Fruit fly (Drosophila melanogaster) whole organism, embryonic: ENCODE data around the gene CG2444.

ENCODE experiments used
- ATbp ChIP-seq: fragments of 200-800 bp; sonication (Bioruptor generic); optimal IDR thresholded peaks from 2 replicates; lab custom pipeline; 2017; ENCODE audit warnings: missing biosample characterization, mild to moderate bottlenecking, missing genetic modification characterization, missing genetic modification reagents
- CG1024 ChIP-seq: fragments of 200-800 bp; sonication (Bioruptor generic); IDR thresholded peaks from 2 replicates; pipeline ENCODE4 v1.3.6; 2022; ENCODE audit warnings: missing biosample characterization, missing genetic modification characterization
- CG10267 ChIP-seq: fragments of 200-800 bp; sonication (Bioruptor generic); optimal IDR thresholded peaks from 2 replicates; lab custom pipeline; 2018; ENCODE audit warnings: missing biosample characterization, mild to moderate bottlenecking, missing genetic modification characterization, moderate library complexity
- CG10274 ChIP-seq: fragments of 200-800 bp; sonication (Bioruptor generic); optimal IDR thresholded peaks from 3 replicates; lab custom pipeline; 2017; ENCODE audit warnings: missing biosample characterization, mild to moderate bottlenecking, missing genetic modification characterization
- CG11456 ChIP-seq: fragments of 200-800 bp; sonication (Bioruptor generic); IDR thresholded peaks from 3 replicates; pipeline ENCODE4 v1.3.6; 2022; ENCODE audit warnings: missing biosample characterization, missing genetic modification characterization
- CG11560 ChIP-seq: fragments of 200-800 bp; sonication (Bioruptor generic); IDR thresholded peaks from 3 replicates; pipeline ENCODE4 v1.3.6; 2022; ENCODE audit warnings: missing biosample characterization, missing genetic modification characterization
- CG2116 ChIP-seq: fragments of 200-800 bp; sonication (Bioruptor generic); optimal IDR thresholded peaks from 3 replicates; lab custom pipeline; 2018; ENCODE audit warnings: missing biosample characterization, mild to moderate bottlenecking, missing genetic modification characterization
- CG2120 ChIP-seq: fragments of 200-800 bp; sonication (Bioruptor generic); optimal IDR thresholded peaks from 3 replicates; lab custom pipeline; 2016; ENCODE audit warnings: missing biosample characterization, missing genetic modification characterization
- CG2129 ChIP-seq: fragments of 200-800 bp; sonication (Bioruptor generic); IDR thresholded peaks from 2 replicates; pipeline ENCODE4 v1.3.6; 2022; ENCODE audit warnings: missing biosample characterization, missing genetic modification characterization; ENCODE audit not compliant: partially characterized antibody
- CG2875 ChIP-seq: fragments of 200-800 bp; sonication (Bioruptor generic); optimal IDR thresholded peaks from 2 replicates; lab custom pipeline; 2017; ENCODE audit warnings: missing biosample characterization, mild to moderate bottlenecking, missing genetic modification characterization, missing genetic modification reagents
- CG30403 ChIP-seq: fragments of 200-800 bp; sonication (Bioruptor generic); optimal IDR thresholded peaks from 3 replicates; lab custom pipeline; 2016; ENCODE audit warnings: missing biosample characterization, missing genetic modification characterization
- CG34224 ChIP-seq: fragments of 200-800 bp; sonication (Bioruptor generic); IDR thresholded peaks from 3 replicates; pipeline ENCODE4 v1.3.6; 2022; ENCODE audit warnings: missing biosample characterization, missing genetic modification characterization; ENCODE audit not compliant: partially characterized antibody
- CG4404 ChIP-seq: fragments of 200-800 bp; sonication (Bioruptor generic); IDR thresholded peaks from 2 replicates; pipeline ENCODE4 v1.3.6; 2022; ENCODE audit warnings: missing biosample characterization, missing genetic modification characterization
- CG4617 ChIP-seq: fragments of 200-800 bp; sonication (Bioruptor generic); optimal IDR thresholded peaks from 3 replicates; lab custom pipeline; 2016; ENCODE audit warnings: missing biosample characterization, missing genetic modification characterization, borderline replicate concordance
- CG6765 ChIP-seq: fragments of 200-800 bp; sonication (Bioruptor generic); optimal IDR thresholded peaks from 3 replicates; lab custom pipeline; 2017; ENCODE audit warnings: missing biosample characterization, mild to moderate bottlenecking, missing genetic modification characterization
- CG9437 ChIP-seq: fragments of 200-800 bp; sonication (Bioruptor generic); optimal IDR thresholded peaks from 2 replicates; lab custom pipeline; 2018; ENCODE audit warnings: missing biosample characterization, mild to moderate bottlenecking, missing genetic modification characterization
- CG9797 ChIP-seq: fragments of 200-800 bp; sonication (Bioruptor generic); optimal IDR thresholded peaks from 3 replicates; lab custom pipeline; 2018; ENCODE audit warnings: missing biosample characterization, mild to moderate bottlenecking, missing genetic modification characterization
- Dek ChIP-seq: fragments of 200-800 bp; sonication (Bioruptor generic); optimal IDR thresholded peaks from 3 replicates; lab custom pipeline; 2019; ENCODE audit warnings: missing biosample characterization, mild to moderate bottlenecking, missing genetic modification characterization, moderate library complexity
- ERR ChIP-seq: fragments of 200-800 bp; sonication (Bioruptor generic); optimal IDR thresholded peaks from 2 replicates; lab custom pipeline; 2016; ENCODE audit warnings: missing biosample characterization, missing genetic modification characterization
- Elba2 ChIP-seq: fragments of 200-800 bp; sonication (Bioruptor generic); optimal IDR thresholded peaks from 3 replicates; lab custom pipeline; 2016; ENCODE audit warnings: missing biosample characterization, missing genetic modification characterization
- MTF-1 ChIP-seq: fragments of 200-800 bp; sonication (Bioruptor generic); optimal IDR thresholded peaks from 2 replicates; lab custom pipeline; 2018; ENCODE audit warnings: missing biosample characterization, mild to moderate bottlenecking, missing genetic modification characterization, borderline replicate concordance
- Max ChIP-seq: fragments of 200-800 bp; sonication (Bioruptor generic); optimal IDR thresholded peaks from 2 replicates; lab custom pipeline; 2016; ENCODE audit warnings: missing biosample characterization, mild to moderate bottlenecking, missing genetic modification characterization
- NC2β ChIP-seq: fragments of 200-800 bp; sonication (Bioruptor generic); optimal IDR thresholded peaks from 2 replicates; lab custom pipeline; 2016; ENCODE audit warnings: missing biosample characterization, missing genetic modification characterization
- Rfx ChIP-seq: fragments of 200-800 bp; sonication (Bioruptor generic); IDR thresholded peaks from 2 replicates; pipeline ENCODE4 v1.3.6; 2022; ENCODE audit warnings: missing biosample characterization, missing genetic modification characterization
- Ssrp ChIP-seq: fragments of 200-800 bp; sonication (Bioruptor generic); optimal IDR thresholded peaks from 2 replicates; lab custom pipeline; 2018; ENCODE audit warnings: missing biosample characterization, mild to moderate bottlenecking, missing genetic modification characterization, moderate library complexity
- Taf1 ChIP-seq: fragments of 200-800 bp; sonication (Bioruptor generic); IDR thresholded peaks from 2 replicates; pipeline ENCODE4 v1.3.6; 2022; ENCODE audit warnings: missing biosample characterization, missing genetic modification characterization
- abd-A ChIP-seq: fragments of 200-800 bp; sonication (Bioruptor generic); optimal IDR thresholded peaks from 3 replicates; lab custom pipeline; 2019; ENCODE audit warnings: missing biosample characterization, mild to moderate bottlenecking, missing genetic modification characterization, moderate library complexity
- bowl ChIP-seq: fragments of 200-800 bp; sonication (Bioruptor generic); IDR thresholded peaks from 2 replicates; pipeline ENCODE4 v1.3.6; 2022; ENCODE audit warnings: missing biosample characterization, missing genetic modification characterization
- chinmo ChIP-seq: fragments of 200-800 bp; sonication (Bioruptor generic); IDR thresholded peaks from 4 replicates; pipeline ENCODE4 v1.3.6; 2022; ENCODE audit warnings: missing biosample characterization, missing genetic modification characterization; ENCODE audit not compliant: partially characterized antibody
- cwo ChIP-seq: fragments of 200-800 bp; sonication (Bioruptor generic); optimal IDR thresholded peaks from 3 replicates; lab custom pipeline; 2017; ENCODE audit warnings: missing biosample characterization, missing genetic modification characterization, mild to moderate bottlenecking, moderate library complexity, missing genetic modification reagents
- dmrt11E ChIP-seq: fragments of 200-800 bp; sonication (Bioruptor generic); optimal IDR thresholded peaks from 3 replicates; lab custom pipeline; 2018; ENCODE audit warnings: missing biosample characterization, mild to moderate bottlenecking, missing genetic modification characterization, moderate library complexity
- en ChIP-seq: fragments of 200-800 bp; sonication (Bioruptor generic); optimal IDR thresholded peaks from 2 replicates; lab custom pipeline; 2016; ENCODE audit warnings: missing biosample characterization, missing genetic modification characterization
- fd3F ChIP-seq: fragments of 200-800 bp; sonication (Bioruptor generic); optimal IDR thresholded peaks from 2 replicates; lab custom pipeline; 2018; ENCODE audit warnings: missing biosample characterization, mild to moderate bottlenecking, missing genetic modification characterization, moderate library complexity
- fru ChIP-seq: fragments of >200 bp; optimal IDR thresholded peaks from 2 replicates; lab custom pipeline; 2017
- gcm2 ChIP-seq: fragments of 200-800 bp; sonication (Bioruptor generic); optimal IDR thresholded peaks from 2 replicates; lab custom pipeline; 2016; ENCODE audit warnings: missing biosample characterization, missing genetic modification characterization
- gem ChIP-seq: fragments of 200-800 bp; sonication (Bioruptor generic); optimal IDR thresholded peaks from 2 replicates; lab custom pipeline; 2019; ENCODE audit warnings: missing biosample characterization, mild to moderate bottlenecking, missing genetic modification characterization, moderate library complexity
- gfzf ChIP-seq: fragments of 200-800 bp; sonication (Bioruptor generic); optimal IDR thresholded peaks from 2 replicates; lab custom pipeline; 2016; ENCODE audit warnings: missing biosample characterization, mild to moderate bottlenecking, missing genetic modification characterization, moderate library complexity
- hbn ChIP-seq: fragments of 200-800 bp; sonication (Bioruptor generic); IDR thresholded peaks from 2 replicates; pipeline ENCODE4 v1.3.6; 2022; ENCODE audit warnings: missing biosample characterization, missing genetic modification characterization; ENCODE audit not compliant: partially characterized antibody
- jing ChIP-seq: fragments of 200-800 bp; sonication (Bioruptor generic); optimal IDR thresholded peaks from 2 replicates; lab custom pipeline; 2018; ENCODE audit warnings: missing biosample characterization, mild to moderate bottlenecking, missing genetic modification characterization
- kah ChIP-seq: fragments of 200-800 bp; sonication (Bioruptor generic); optimal IDR thresholded peaks from 2 replicates; lab custom pipeline; 2018; ENCODE audit warnings: missing biosample characterization, mild to moderate bottlenecking, missing genetic modification characterization
- lmd ChIP-seq: fragments of 200-800 bp; sonication (Bioruptor generic); IDR thresholded peaks from 2 replicates; pipeline ENCODE4 v1.3.6; 2022; ENCODE audit warnings: missing biosample characterization, missing genetic modification characterization
- p53 ChIP-seq: fragments of 200-800 bp; sonication (Bioruptor generic); optimal IDR thresholded peaks from 2 replicates; lab custom pipeline; 2016; ENCODE audit warnings: missing biosample characterization, missing genetic modification characterization
- pan ChIP-seq, 4 experiments: fragments of >200 bp in 3 of 4; fragments of 200-800 bp in 1 of 4; sonication (Bioruptor generic) in 1 of 4; optimal IDR thresholded peaks in 3 of 4; IDR thresholded peaks in 1 of 4; 2 replicates each; pipeline versions ENCODE4 v1.3.6 to Lab custom; 2017 to 2022; ENCODE audit warnings: missing biosample characterization in 2 of 4, missing genetic modification characterization in 2 of 4, mixed read lengths in 1 of 4
- pzg ChIP-seq: fragments of 200-800 bp; sonication (Bioruptor generic); optimal IDR thresholded peaks from 3 replicates; lab custom pipeline; 2018; ENCODE audit warnings: missing biosample characterization, mild to moderate bottlenecking, missing genetic modification characterization, moderate library complexity
- sqz ChIP-seq: fragments of 200-800 bp; sonication (Bioruptor generic); optimal IDR thresholded peaks from 3 replicates; lab custom pipeline; 2018; ENCODE audit warnings: missing biosample characterization, mild to moderate bottlenecking, missing genetic modification characterization
- vfl ChIP-seq: fragments of 200-800 bp; sonication (Bioruptor generic); optimal IDR thresholded peaks from 2 replicates; lab custom pipeline; 2016; ENCODE audit warnings: missing biosample characterization, missing genetic modification characterization
- zfh2 ChIP-seq: fragments of 200-800 bp; sonication (Bioruptor generic); optimal IDR thresholded peaks from 2 replicates; lab custom pipeline; 2016; ENCODE audit warnings: missing biosample characterization, missing genetic modification characterization

Gene CG2444

dm6 chrX:11709799-11710720 is 5.0 kb upstream of the CG2444 start, which contains the start of gene FucT6 (continued):
- TF ChIP-seq vfl (GFP tag; lab: Kevin White, UChicago) (no peak), lmd (no peak), chinmo (GFP tag; lab: Robert Waterston, UW) (peak; percentile 89; the same call in 2 of the 4 replicates), p53 (GFP tag; lab: Kevin White, UChicago) (no peak), CG10267 (tag; lab: Kevin White, UChicago) (peak; percentile 62), Rfx (GFP tag; lab: Robert Waterston, UW) (peak; percentile 35), CG11456 (GFP tag; lab: Robert Waterston, UW) (no peak), MTF-1 (GFP tag; lab: Kevin White, UChicago) (no peak), pan (optimal IDR thresholded peaks at IDR 0.05; lab: Kevin White, UChicago) (no peak), pan (GFP tag; optimal IDR thresholded peaks at IDR 0.05 in 1 of 2, IDR thresholded peaks at IDR 0.05 in 1 of 2) (peak in 1 of 2 experiments; percentile 36), ERR (no peak), CG6765 (GFP tag; lab: Kevin White, UChicago) (no peak), gfzf (GFP tag; lab: Kevin White, UChicago) (peak; percentile 23), abd-A (tag; lab: Kevin White, UChicago) (no peak), CG9797 (peak; percentile 38), kah (GFP tag; lab: Kevin White, UChicago) (no peak), CG2875 (GFP tag; lab: Kevin White, UChicago) (no peak), jing (GFP tag; lab: Kevin White, UChicago) (no peak), CG1024 (no peak), CG2116 (GFP tag; lab: Kevin White, UChicago) (peak; percentile 86), CG10274 (GFP tag; lab: Kevin White, UChicago) (no peak), CG9437 (GFP tag; lab: Kevin White, UChicago) (peak; percentile 17), CG2120 (GFP tag; lab: Kevin White, UChicago) (no peak), dmrt11E (tag; lab: Kevin White, UChicago) (no peak), gcm2 (no peak), fru (lab: Kevin White, UChicago) (no peak), NC2β (GFP tag; lab: Kevin White, UChicago) (peak; percentile 1), Ssrp (tag; lab: Kevin White, UChicago) (peak; percentile 34), gem (tag; lab: Kevin White, UChicago) (peak; percentile 25), en (no peak), Taf1 (GFP tag; lab: Robert Waterston, UW) (no peak), CG11560 (tag; lab: Robert Waterston, UW) (peak; percentile 63; the same call in 2 of the 3 replicates), pzg (GFP tag; lab: Kevin White, UChicago) (peak; percentile 94), hbn (GFP tag; lab: Robert Waterston, UW) (peak; percentile 80), CG4617 (GFP tag; lab: Kevin White, UChicago) (peak; percentile 79), ATbp (GFP tag; lab: Kevin White, UChicago) (peak; percentile 33), Elba2 (no peak), CG4404 (GFP tag; lab: Robert Waterston, UW) (no peak), Max (GFP tag; lab: Kevin White, UChicago) (peak; percentile 5), sqz (GFP tag; lab: Kevin White, UChicago) (no peak), CG2129 (GFP tag; lab: Robert Waterston, UW) (peak; percentile 61; the same call in 1 of the 2 replicates), fd3F (GFP tag; lab: Kevin White, UChicago) (no peak), zfh2 (peak; percentile 8), bowl (GFP tag; lab: Robert Waterston, UW) (no peak), CG34224 (GFP tag; lab: Robert Waterston, UW) (peak; percentile 90), CG30403 (GFP tag; lab: Kevin White, UChicago) (no peak), Dek (tag; lab: Kevin White, UChicago) (no peak), cwo (peak; percentile 21)
